Worm (Caenorhabditis elegans) whole organism, midembryonic: Measurements from ENCODE around the gene F42C5.5.

Experiments
- T22C8.4 ChIP-seq: fragments of 200-800 bp; sonication (Bioruptor generic); IDR thresholded peaks from 2 replicates; pipeline ENCODE4 v1.3.6; 2022; ENCODE audit warnings: missing genetic modification characterization, missing compliant biosample characterization
- med-1 ChIP-seq: sonication (generic microtip); optimal IDR thresholded peaks from 2 replicates; lab custom pipeline; 2017; ENCODE audit warnings: missing genetic modification characterization, mild to moderate bottlenecking, missing compliant biosample characterization, antibody characterized with exemption, missing genetic modification reagents; ENCODE audit not compliant: insufficient read depth
- ztf-23 ChIP-seq: fragments of 200-800 bp; sonication (Bioruptor generic); IDR thresholded peaks from 2 replicates; pipeline ENCODE4 v1.3.6; 2022; ENCODE audit warnings: missing genetic modification reagents, missing genetic modification characterization, missing compliant biosample characterization

DNA sequence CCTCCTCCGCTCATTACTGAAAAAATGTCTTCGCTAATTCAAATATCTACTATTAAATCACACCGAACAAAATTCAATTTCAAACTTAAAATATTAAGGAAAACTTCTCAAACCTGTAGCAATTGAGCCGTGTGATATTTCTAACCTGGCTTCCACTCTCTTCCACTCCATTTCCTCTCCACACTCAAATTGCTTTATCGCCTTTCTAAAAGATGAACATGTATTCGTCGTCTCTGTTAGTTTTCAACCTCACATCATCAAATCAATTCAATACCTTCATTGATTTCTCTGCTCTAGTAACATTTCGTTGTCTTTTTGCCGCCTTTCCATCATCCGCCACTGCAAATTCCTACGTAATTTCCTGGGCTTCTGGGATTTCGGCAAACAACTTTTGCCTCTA, 2.1 kb downstream of the F42C5.5 start, which contains the start of gene F42C5.4:
- no peak for TF ChIP-seq T22C8.4 (GFP tag; lab: Robert Waterston, UW)
- TF ChIP-seq med-1 (GFP tag; lab: Kevin White, UChicago), result no peak
- no peak for TF ChIP-seq ztf-23
